Fruit fly (Drosophila melanogaster) whole organism, embryonic: Measurements from ENCODE around the gene CG9630.

Experiments used
- BtbVII ChIP-seq: fragments of 200-800 bp; sonication (Bioruptor generic); optimal IDR thresholded peaks from 3 replicates; lab custom pipeline; 2017; ENCODE audit warnings: missing biosample characterization, mild to moderate bottlenecking, missing genetic modification characterization
- CG10267 ChIP-seq: fragments of 200-800 bp; sonication (Bioruptor generic); optimal IDR thresholded peaks from 2 replicates; lab custom pipeline; 2018; ENCODE audit warnings: missing biosample characterization, mild to moderate bottlenecking, missing genetic modification characterization, moderate library complexity
- CG10431 ChIP-seq: fragments of 200-800 bp; sonication (Bioruptor generic); optimal IDR thresholded peaks from 3 replicates; lab custom pipeline; 2018; ENCODE audit warnings: missing biosample characterization, mild to moderate bottlenecking, missing genetic modification characterization
- CG10979 ChIP-seq: fragments of 200-800 bp; sonication (Bioruptor generic); optimal IDR thresholded peaks from 2 replicates; lab custom pipeline; 2018; ENCODE audit warnings: missing biosample characterization, mild to moderate bottlenecking, missing genetic modification characterization, moderate library complexity
- CG11093 ChIP-seq: fragments of 200-800 bp; sonication (Bioruptor generic); IDR thresholded peaks from 3 replicates; pipeline ENCODE4 v1.3.6; 2022; ENCODE audit warnings: missing biosample characterization, missing genetic modification characterization
- CG11504 ChIP-seq: fragments of 200-800 bp; sonication (Bioruptor generic); optimal IDR thresholded peaks from 3 replicates; lab custom pipeline; 2019; ENCODE audit warnings: missing biosample characterization, mild to moderate bottlenecking, missing genetic modification characterization, moderate library complexity
- CG14710 ChIP-seq: fragments of 200-800 bp; sonication (Bioruptor generic); optimal IDR thresholded peaks from 3 replicates; lab custom pipeline; 2019; ENCODE audit warnings: missing biosample characterization, mild to moderate bottlenecking, missing genetic modification characterization, moderate library complexity
- CG15269 ChIP-seq: fragments of 200-800 bp; sonication (Bioruptor generic); optimal IDR thresholded peaks from 2 replicates; lab custom pipeline; 2018; ENCODE audit warnings: missing biosample characterization, mild to moderate bottlenecking, missing genetic modification characterization, moderate library complexity
- CG15696 ChIP-seq: fragments of 200-800 bp; sonication (Bioruptor generic); optimal IDR thresholded peaks from 2 replicates; lab custom pipeline; 2019; ENCODE audit warnings: missing biosample characterization, mild to moderate bottlenecking, missing genetic modification characterization, moderate library complexity
- CG16815 ChIP-seq: fragments of 200-800 bp; sonication (Bioruptor generic); optimal IDR thresholded peaks from 3 replicates; lab custom pipeline; 2017; ENCODE audit warnings: missing biosample characterization, mild to moderate bottlenecking, missing genetic modification characterization
- CG17802 ChIP-seq: fragments of 200-800 bp; sonication (Bioruptor generic); optimal IDR thresholded peaks from 2 replicates; lab custom pipeline; 2018; ENCODE audit warnings: missing biosample characterization, mild to moderate bottlenecking, missing genetic modification characterization, moderate library complexity
- CG17829 ChIP-seq: fragments of 200-800 bp; optimal IDR thresholded peaks from 2 replicates; lab custom pipeline; 2019; ENCODE audit warnings: missing biosample characterization, mild to moderate bottlenecking, missing genetic modification characterization, moderate library complexity
- CG1832 ChIP-seq: fragments of 200-800 bp; sonication (Bioruptor generic); optimal IDR thresholded peaks from 2 replicates; lab custom pipeline; 2017; ENCODE audit warnings: missing biosample characterization, mild to moderate bottlenecking, missing genetic modification characterization, inconsistent platforms
- CG2129 ChIP-seq: fragments of 200-800 bp; sonication (Bioruptor generic); IDR thresholded peaks from 2 replicates; pipeline ENCODE4 v1.3.6; 2022; ENCODE audit warnings: missing biosample characterization, missing genetic modification characterization; ENCODE audit not compliant: partially characterized antibody
- CG33557 ChIP-seq: fragments of 200-800 bp; sonication (Bioruptor generic); optimal IDR thresholded peaks from 2 replicates; lab custom pipeline; 2019; ENCODE audit warnings: missing biosample characterization, mild to moderate bottlenecking, missing genetic modification characterization, moderate library complexity
- CG6272 ChIP-seq: fragments of 200-800 bp; sonication (Bioruptor generic); IDR thresholded peaks from 2 replicates; pipeline ENCODE4 v1.3.6; 2022; ENCODE audit warnings: missing biosample characterization, missing genetic modification characterization
- CG7963 ChIP-seq: fragments of 200-800 bp; sonication (Bioruptor generic); IDR thresholded peaks from 3 replicates; pipeline ENCODE4 v1.3.6; 2022; ENCODE audit warnings: missing biosample characterization, missing genetic modification characterization; ENCODE audit not compliant: partially characterized antibody
- CG8924 ChIP-seq: fragments of 200-800 bp; optimal IDR thresholded peaks from 3 replicates; lab custom pipeline; 2019; ENCODE audit warnings: missing biosample characterization, mild to moderate bottlenecking, missing genetic modification characterization, moderate library complexity
- CG9609 ChIP-seq: fragments of 200-800 bp; sonication (Bioruptor generic); optimal IDR thresholded peaks from 3 replicates; lab custom pipeline; 2016; ENCODE audit warnings: missing biosample characterization, missing genetic modification characterization
- CG9727 ChIP-seq: fragments of 200-800 bp; sonication (Bioruptor generic); optimal IDR thresholded peaks from 3 replicates; lab custom pipeline; 2017; ENCODE audit warnings: missing biosample characterization, mild to moderate bottlenecking, missing genetic modification characterization
- D ChIP-seq, 2 experiments: fragments of 200-800 bp in 1 of 2; fragments of >200 bp in 1 of 2; sonication (Bioruptor generic) in 1 of 2; optimal IDR thresholded peaks; 2 replicates in 1 of 2; 3 replicates in 1 of 2; lab custom pipeline; 2017; ENCODE audit warnings: mild to moderate bottlenecking in 1 of 2, missing biosample characterization in 1 of 2, missing genetic modification characterization in 1 of 2, missing genetic modification reagents in 1 of 2
- Dfd ChIP-seq, 2 experiments: fragments of >200 bp; optimal IDR thresholded peaks; 2 replicates each; lab custom pipeline; 2017; ENCODE audit warnings: missing biosample characterization in 2 of 2, missing genetic modification characterization in 2 of 2
- Ets65A ChIP-seq: fragments of 200-800 bp; sonication (Bioruptor generic); peaks from one replicate; lab custom pipeline; 2016; ENCODE audit warnings: missing biosample characterization, missing genetic modification characterization
- Lpt ChIP-seq: fragments of >200 bp; optimal IDR thresholded peaks from 2 replicates; lab custom pipeline; 2018; ENCODE audit warnings: missing biosample characterization, missing genetic modification characterization
- Max ChIP-seq: fragments of 200-800 bp; sonication (Bioruptor generic); optimal IDR thresholded peaks from 2 replicates; lab custom pipeline; 2016; ENCODE audit warnings: missing biosample characterization, mild to moderate bottlenecking, missing genetic modification characterization
- NC2α ChIP-seq: fragments of 200-800 bp; sonication (Bioruptor generic); optimal IDR thresholded peaks from 2 replicates; lab custom pipeline; 2016; ENCODE audit warnings: missing biosample characterization, missing genetic modification characterization
- Optix ChIP-seq: fragments of 200-800 bp; sonication (Bioruptor generic); IDR thresholded peaks from 3 replicates; pipeline ENCODE4 v1.3.6; 2022; ENCODE audit warnings: missing biosample characterization, missing genetic modification characterization
- Poxn ChIP-seq: fragments of 200-800 bp; sonication (Bioruptor generic); IDR thresholded peaks from 2 replicates; pipeline ENCODE4 v1.3.6; 2022; ENCODE audit warnings: missing biosample characterization, missing genetic modification characterization
- Sry-δ ChIP-seq: fragments of 200-800 bp; sonication (Bioruptor generic); optimal IDR thresholded peaks from 2 replicates; lab custom pipeline; 2016; ENCODE audit warnings: missing biosample characterization, missing genetic modification characterization
- Trl ChIP-seq, 3 experiments: fragments of >200 bp in 2 of 3; fragments of 200-800 bp in 1 of 3; sonication (Bioruptor generic) in 1 of 3; optimal IDR thresholded peaks; 2 replicates in 1 of 3; 3 replicates in 2 of 3; lab custom pipeline; 2016 to 2017; ENCODE audit warnings: missing biosample characterization in 1 of 3, missing genetic modification characterization in 1 of 3
- Vsx1 ChIP-seq: fragments of 200-800 bp; sonication (Bioruptor generic); optimal IDR thresholded peaks from 2 replicates; lab custom pipeline; 2017; ENCODE audit warnings: missing biosample characterization, mild to moderate bottlenecking, missing genetic modification characterization, missing genetic modification reagents
- ac ChIP-seq: fragments of 200-800 bp; sonication (Bioruptor generic); optimal IDR thresholded peaks from 3 replicates; lab custom pipeline; 2017; ENCODE audit warnings: missing biosample characterization, mild to moderate bottlenecking, missing genetic modification characterization
- ato ChIP-seq: fragments of 200-800 bp; sonication (Bioruptor generic); IDR thresholded peaks from 2 replicates; pipeline ENCODE4 v1.3.6; 2022; ENCODE audit warnings: missing biosample characterization, missing genetic modification characterization; ENCODE audit not compliant: partially characterized antibody
- cg ChIP-seq: fragments of 200-800 bp; sonication (Bioruptor generic); optimal IDR thresholded peaks from 3 replicates; lab custom pipeline; 2019; ENCODE audit warnings: missing biosample characterization, mild to moderate bottlenecking, missing genetic modification characterization, moderate library complexity
- dmrt11E ChIP-seq: fragments of 200-800 bp; sonication (Bioruptor generic); optimal IDR thresholded peaks from 3 replicates; lab custom pipeline; 2018; ENCODE audit warnings: missing biosample characterization, mild to moderate bottlenecking, missing genetic modification characterization, moderate library complexity
- exex ChIP-seq: fragments of 200-800 bp; sonication (Bioruptor generic); optimal IDR thresholded peaks from 4 replicates; lab custom pipeline; 2018; ENCODE audit warnings: missing biosample characterization, mild to moderate bottlenecking, missing genetic modification characterization, moderate library complexity
- fd64A ChIP-seq: fragments of 200-800 bp; sonication (Bioruptor generic); optimal IDR thresholded peaks from 3 replicates; lab custom pipeline; 2018; ENCODE audit warnings: missing biosample characterization, mild to moderate bottlenecking, missing genetic modification characterization
- fd96Cb ChIP-seq: fragments of 200-800 bp; sonication (Bioruptor generic); optimal IDR thresholded peaks from 2 replicates; lab custom pipeline; 2018; ENCODE audit warnings: missing biosample characterization, mild to moderate bottlenecking, missing genetic modification characterization, moderate library complexity
- gce ChIP-seq: fragments of 200-800 bp; sonication (Bioruptor generic); IDR thresholded peaks from 3 replicates; pipeline ENCODE4 v1.3.6; 2022; ENCODE audit warnings: missing biosample characterization, missing genetic modification characterization
- grau ChIP-seq: fragments of 200-800 bp; optimal IDR thresholded peaks from 3 replicates; lab custom pipeline; 2019; ENCODE audit warnings: missing biosample characterization, mild to moderate bottlenecking, missing genetic modification characterization, moderate library complexity
- lola ChIP-seq, 3 experiments: fragments of >200 bp in 2 of 3; fragments of 200-800 bp in 1 of 3; sonication (Bioruptor generic) in 1 of 3; optimal IDR thresholded peaks; 2 replicates each; lab custom pipeline; 2017 to 2019; ENCODE audit warnings: missing biosample characterization in 3 of 3, missing genetic modification characterization in 3 of 3, mild to moderate bottlenecking in 1 of 3, moderate library complexity in 1 of 3
- pnt ChIP-seq: fragments of 200-800 bp; sonication (Bioruptor generic); optimal IDR thresholded peaks from 3 replicates; lab custom pipeline; 2016; ENCODE audit warnings: missing biosample characterization, missing genetic modification characterization
- seq ChIP-seq: fragments of 200-800 bp; sonication (Bioruptor generic); IDR thresholded peaks from 2 replicates; pipeline ENCODE4 v1.3.6; 2022; ENCODE audit warnings: missing biosample characterization, missing genetic modification characterization
- slou ChIP-seq: fragments of 200-800 bp; sonication (Bioruptor generic); optimal IDR thresholded peaks from 3 replicates; lab custom pipeline; 2016; ENCODE audit warnings: missing biosample characterization, missing genetic modification characterization
- trem ChIP-seq: fragments of 200-800 bp; optimal IDR thresholded peaks from 3 replicates; lab custom pipeline; 2019; ENCODE audit warnings: missing biosample characterization, mild to moderate bottlenecking, missing genetic modification characterization, moderate library complexity
- twi ChIP-seq: fragments of 200-800 bp; optimal IDR thresholded peaks from 2 replicates; lab custom pipeline; 2019; ENCODE audit warnings: missing biosample characterization, mild to moderate bottlenecking, missing genetic modification characterization, moderate library complexity
- zen ChIP-seq: fragments of 200-800 bp; sonication (Bioruptor generic); optimal IDR thresholded peaks from 3 replicates; lab custom pipeline; 2018; ENCODE audit warnings: missing biosample characterization, mild to moderate bottlenecking, missing genetic modification characterization, moderate library complexity
- zen2 ChIP-seq: fragments of 200-800 bp; sonication (Bioruptor generic); IDR thresholded peaks from 3 replicates; pipeline ENCODE4 v1.3.6; 2022; ENCODE audit warnings: missing biosample characterization, missing genetic modification characterization; ENCODE audit not compliant: partially characterized antibody
- zf30C ChIP-seq: fragments of 200-800 bp; sonication (Bioruptor generic); optimal IDR thresholded peaks from 3 replicates; lab custom pipeline; 2018; ENCODE audit warnings: missing biosample characterization, mild to moderate bottlenecking, missing genetic modification characterization

CG9630 gene

DNA sequence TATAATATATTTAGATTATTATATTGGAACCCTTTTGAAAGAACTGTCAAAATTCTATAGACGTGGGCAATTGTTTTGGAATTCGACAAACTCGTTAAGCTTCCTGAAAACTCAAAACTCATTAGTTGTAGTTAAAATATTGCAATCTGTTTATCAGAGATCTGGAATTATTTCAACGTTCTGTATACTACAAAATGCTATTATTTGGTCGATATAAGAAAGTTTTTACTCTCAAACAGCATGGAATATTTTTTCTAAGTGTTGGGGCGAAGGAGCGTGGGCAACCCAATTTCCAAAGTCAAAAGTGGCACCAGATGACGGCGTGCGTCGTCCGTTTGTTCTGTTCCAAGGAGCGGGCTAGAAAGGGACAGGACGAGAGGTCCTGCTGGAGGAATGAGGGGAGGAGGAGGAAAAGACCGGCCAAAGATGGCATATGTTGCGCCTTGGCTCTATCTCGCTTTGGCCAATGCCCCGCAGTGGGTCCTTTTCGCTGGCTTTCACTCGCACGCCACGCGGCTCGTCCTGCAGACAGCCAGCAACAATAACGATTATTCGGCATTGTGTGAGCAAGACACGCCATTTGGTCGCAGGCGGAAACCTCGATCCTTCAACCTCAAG lies 16.1 kb upstream of the CG9630 start:
- TF ChIP-seq CG9727 (GFP tag; lab: Kevin White, UChicago) = peak; percentile 54
- TF ChIP-seq slou (GFP tag; lab: Kevin White, UChicago) = no peak
- TF ChIP-seq CG10267 (tag; lab: Kevin White, UChicago) = peak; percentile 36
- TF ChIP-seq Sry-δ (GFP tag; lab: Kevin White, UChicago) = no peak
- peak; percentile 42; the same call in 1 of the 2 replicates for TF ChIP-seq ato
- peak; percentile 28 for TF ChIP-seq CG14710 (tag; lab: Kevin White, UChicago)
- peak; percentile 9 for TF ChIP-seq trem (tag; lab: Kevin White, UChicago)
- peak; percentile 9 for TF ChIP-seq CG8924 (tag; lab: Kevin White, UChicago)
- TF ChIP-seq CG7963 (GFP tag; lab: Robert Waterston, UW) = no peak
- no peak for TF ChIP-seq CG11504 (tag; lab: Kevin White, UChicago)
- TF ChIP-seq Poxn (GFP tag; lab: Robert Waterston, UW) = no peak
- TF ChIP-seq lola (GFP tag; optimal IDR thresholded peaks at IDR 0.05; lab: Kevin White, UChicago) = peak in 1 of 3 experiments; percentile 11
- TF ChIP-seq twi (tag; lab: Kevin White, UChicago) = peak; percentile 83
- peak; percentile 29 for TF ChIP-seq dmrt11E (tag; lab: Kevin White, UChicago)
- no peak for TF ChIP-seq CG2129
- TF ChIP-seq CG6272 (GFP tag; lab: Robert Waterston, UW) = no peak
- peak; percentile 42 for TF ChIP-seq CG10979 (tag; lab: Kevin White, UChicago)
- peak; percentile 76 for TF ChIP-seq CG15696
- no peak for TF ChIP-seq CG16815
- peak; percentile 71 for TF ChIP-seq D (optimal IDR thresholded peaks at IDR 0.05; lab: Kevin White, UChicago)
- TF ChIP-seq D (GFP tag; optimal IDR thresholded peaks at IDR 0.05; lab: Kevin White, UChicago) = no peak
- TF ChIP-seq Trl (optimal IDR thresholded peaks at IDR 0.05; lab: Kevin White, UChicago) = no peak
- TF ChIP-seq Trl (GFP tag; optimal IDR thresholded peaks at IDR 0.05; lab: Kevin White, UChicago) = no peak
- no peak for TF ChIP-seq CG33557
- peak; percentile 12 for TF ChIP-seq CG17829
- TF ChIP-seq Max (GFP tag; lab: Kevin White, UChicago) = no peak
- TF ChIP-seq Vsx1 (GFP tag; lab: Kevin White, UChicago) = no peak
- TF ChIP-seq zen2 (GFP tag; lab: Robert Waterston, UW) = no peak
- TF ChIP-seq exex = no peak
- peak; percentile 41 for TF ChIP-seq CG1832 (GFP tag; lab: Kevin White, UChicago)
- peak; percentile 66 for TF ChIP-seq zf30C
- TF ChIP-seq Optix (GFP tag; lab: Robert Waterston, UW) = 0 out of 3 replicates have a peak, but pooled peaks have one; percentile 14
- TF ChIP-seq, all 482 proteins: peak for 16

DNA sequence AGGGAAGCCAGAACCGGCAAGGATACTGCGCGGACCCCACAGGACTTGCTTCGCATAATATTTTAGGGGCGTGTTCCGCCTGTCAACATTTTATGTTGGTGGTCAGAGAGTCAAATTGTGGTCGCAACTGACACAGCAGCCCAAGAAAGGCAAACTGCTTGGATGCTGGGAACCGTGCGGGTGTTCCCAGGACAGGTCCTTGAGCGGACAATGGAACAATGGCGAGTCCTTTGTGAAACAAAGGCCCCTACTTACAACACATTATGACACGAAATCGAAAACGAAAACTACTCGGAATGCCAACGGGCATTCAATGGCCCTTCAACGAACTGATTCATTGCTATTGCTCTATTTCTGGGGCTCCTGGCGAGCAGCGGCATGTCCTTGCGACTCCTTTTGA lies 14.5 kb upstream of the CG9630 start:
- TF ChIP-seq fd64A (GFP tag; lab: Kevin White, UChicago) (no peak), CG9727 (GFP tag; lab: Kevin White, UChicago) (no peak), ac (no peak), zen (tag; lab: Kevin White, UChicago) (peak; percentile 39), CG15269 (no peak), cg (GFP tag; lab: Kevin White, UChicago) (no peak), Lpt (no peak), pnt (GFP tag; lab: Kevin White, UChicago) (no peak), seq (GFP tag; lab: Robert Waterston, UW) (no peak), CG9609 (GFP tag; lab: Kevin White, UChicago) (no peak), BtbVII (GFP tag; lab: Kevin White, UChicago) (no peak), CG10431 (no peak), Dfd (GFP tag; optimal IDR thresholded peaks at IDR 0.05; lab: Kevin White, UChicago) (no peak), NC2α (GFP tag; lab: Kevin White, UChicago) (no peak), gce (GFP tag; lab: Robert Waterston, UW) (no peak), grau (tag; lab: Kevin White, UChicago) (no peak), CG17802 (tag; lab: Kevin White, UChicago) (no peak), Ets65A (no peak), CG11093 (GFP tag; lab: Robert Waterston, UW) (no peak), fd96Cb (tag; lab: Kevin White, UChicago) (no peak)
